Fruit fly (Drosophila melanogaster): ENCODE measurements around the gene CG10749.
A peak's percentile ranks its signal among the peaks of the same experiment; 100 is the strongest.

The CG10749 gene

dm6 chr3L:13022160-13022853 lies 50.0 kb downstream of the CG10749 start, which contains the start of gene Adk2 (continued):
- peak; percentile 74 for TF ChIP-seq HLHmδ (GFP tag; optimal IDR thresholded peaks at IDR 0.05)
- peak; percentile 75 for TF ChIP-seq CG9797 (GFP tag; optimal IDR thresholded peaks at IDR 0.05)
- peak; percentile 67 for TF ChIP-seq Gug (GFP tag; IDR thresholded peaks at IDR 0.05)
- peak; percentile 30; the same call in 1 of the 2 replicates for TF ChIP-seq E2f1 (GFP tag; IDR thresholded peaks at IDR 0.05)
- TF ChIP-seq twi (tag; optimal IDR thresholded peaks at IDR 0.05) = peak; percentile 4
- TF ChIP-seq ap (GFP tag; IDR thresholded peaks at IDR 0.05) = no peak
- TF ChIP-seq Fer3 (tag; optimal IDR thresholded peaks at IDR 0.05) = peak; percentile 10
- TF ChIP-seq amos (GFP tag; IDR thresholded peaks at IDR 0.05; ENCODE audit: partially characterized antibody) = peak; percentile 53
- TF ChIP-seq ranshi (GFP tag; IDR thresholded peaks at IDR 0.05) = peak; percentile 55; the same call in 1 of the 2 replicates
- peak; percentile 55; the same call in 2 of the 3 replicates for TF ChIP-seq dysf (GFP tag; IDR thresholded peaks at IDR 0.05)
- TF ChIP-seq Aef1 (GFP tag; IDR thresholded peaks at IDR 0.05) = peak; percentile 40; the same call in 2 of the 3 replicates
- TF ChIP-seq al (GFP tag; IDR thresholded peaks at IDR 0.05) = peak; percentile 54
- TF ChIP-seq kni (GFP tag; optimal IDR thresholded peaks at IDR 0.05) = peak; percentile 41
- peak; percentile 89 for TF ChIP-seq Med (GFP tag)
- peak; percentile 15; the same call in 1 of the 2 replicates for TF ChIP-seq Rx (GFP tag; IDR thresholded peaks at IDR 0.05)
- no peak for TF ChIP-seq Meics (GFP tag; optimal IDR thresholded peaks at IDR 0.05)
- TF ChIP-seq HmgD (GFP tag; optimal IDR thresholded peaks at IDR 0.05) = peak; percentile 12
- TF ChIP-seq CG8924 (tag; optimal IDR thresholded peaks at IDR 0.05) = peak; percentile 75
- peak; percentile 66 for TF ChIP-seq CG1603 (tag; optimal IDR thresholded peaks at IDR 0.05)
- peak; percentile 58; the same call in 2 of the 3 replicates for TF ChIP-seq CG6791 (GFP tag; IDR thresholded peaks at IDR 0.05; ENCODE audit: partially characterized antibody)
- no peak for TF ChIP-seq Spps (tag; optimal IDR thresholded peaks at IDR 0.05)
- TF ChIP-seq B-H2 (GFP tag; optimal IDR thresholded peaks at IDR 0.05) = peak; percentile 31
- no peak for TF ChIP-seq CG7357 (GFP tag; IDR thresholded peaks at IDR 0.05)
- no peak for TF ChIP-seq Usf (GFP tag; optimal IDR thresholded peaks at IDR 0.05)
- TF ChIP-seq HHEX (GFP tag; optimal IDR thresholded peaks at IDR 0.05) = peak; percentile 33
- peak; percentile 90 for TF ChIP-seq MESR4 (GFP tag; optimal IDR thresholded peaks at IDR 0.05)
- no peak for TF ChIP-seq schlank (tag; optimal IDR thresholded peaks at IDR 0.05)
- peak; percentile 0 for TF ChIP-seq kay (GFP tag; optimal IDR thresholded peaks at IDR 0.05)
- TF ChIP-seq Max (GFP tag; optimal IDR thresholded peaks at IDR 0.05) = peak; percentile 28
- TF ChIP-seq ems (GFP tag; optimal IDR thresholded peaks at IDR 0.05) = peak; percentile 20
- TF ChIP-seq Jarid2 (GFP tag; optimal IDR thresholded peaks at IDR 0.05) = peak; percentile 13
- TF ChIP-seq CG10366 (GFP tag; IDR thresholded peaks at IDR 0.05) = peak; percentile 36
- no peak for TF ChIP-seq CG43689 (GFP tag; IDR thresholded peaks at IDR 0.05)
- no peak for TF ChIP-seq hkb (optimal IDR thresholded peaks at IDR 0.05)
- 0 out of 2 replicates have a peak, but pooled peaks have one; percentile 26 for TF ChIP-seq hkb (GFP tag; IDR thresholded peaks at IDR 0.05)
- TF ChIP-seq Awh (GFP tag; IDR thresholded peaks at IDR 0.05) = peak; percentile 50; the same call in 1 of the 2 replicates
- TF ChIP-seq CG17361 (GFP tag; IDR thresholded peaks at IDR 0.05) = no peak
- peak; percentile 60 for TF ChIP-seq Deaf1 (tag; optimal IDR thresholded peaks at IDR 0.05)
- peak; percentile 11; the same call in 1 of the 2 replicates for TF ChIP-seq esg (GFP tag; conservative IDR thresholded peaks at IDR 0.05)
- peak; percentile 19 for TF ChIP-seq CG15073 (GFP tag; optimal IDR thresholded peaks at IDR 0.05)
- 0 out of 2 replicates have a peak, but pooled peaks have one; percentile 29 for TF ChIP-seq unc-4 (GFP tag; IDR thresholded peaks at IDR 0.05; ENCODE audit: partially characterized antibody)
- no peak for TF ChIP-seq hth (optimal IDR thresholded peaks at IDR 0.05)
- peak; percentile 61; the same call in 2 of the 3 replicates for TF ChIP-seq zfh1 (GFP tag; IDR thresholded peaks at IDR 0.05)
- TF ChIP-seq CG6175 (GFP tag; IDR thresholded peaks at IDR 0.05) = no peak
- TF ChIP-seq Dll (GFP tag; IDR thresholded peaks at IDR 0.05; ENCODE audit: partially characterized antibody) = no peak
- TF ChIP-seq CG7987 (GFP tag; optimal IDR thresholded peaks at IDR 0.05) = peak; percentile 34
- peak; percentile 17 for TF ChIP-seq NfI (GFP tag; optimal IDR thresholded peaks at IDR 0.05)
- TF ChIP-seq row (GFP tag; IDR thresholded peaks at IDR 0.05) = peak; percentile 73
- peak in 1 of 2 experiments; percentile 89 for TF ChIP-seq Pdp1 (GFP tag; optimal IDR thresholded peaks at IDR 0.05)
